Fruit fly (Drosophila melanogaster): ENCODE results near the gene Cpr64Ab.

dm6 chr3L:4211440-4211839 lies at the start of gene Cpr64Ab:
- TF ChIP-seq h (optimal IDR thresholded peaks at IDR 0.05), result no peak
- TF ChIP-seq insv (optimal IDR thresholded peaks at IDR 0.05), result no peak
- no peak for TF ChIP-seq Sin3A (optimal IDR thresholded peaks at IDR 0.05)
- no peak for TF ChIP-seq psq (optimal IDR thresholded peaks at IDR 0.05)
- no peak for TF ChIP-seq ttk (optimal IDR thresholded peaks at IDR 0.05)

Data from Kc167 (cell line).